Worm (Caenorhabditis elegans): ENCODE results near the gene lin-38.

lin-38 gene

DNA sequence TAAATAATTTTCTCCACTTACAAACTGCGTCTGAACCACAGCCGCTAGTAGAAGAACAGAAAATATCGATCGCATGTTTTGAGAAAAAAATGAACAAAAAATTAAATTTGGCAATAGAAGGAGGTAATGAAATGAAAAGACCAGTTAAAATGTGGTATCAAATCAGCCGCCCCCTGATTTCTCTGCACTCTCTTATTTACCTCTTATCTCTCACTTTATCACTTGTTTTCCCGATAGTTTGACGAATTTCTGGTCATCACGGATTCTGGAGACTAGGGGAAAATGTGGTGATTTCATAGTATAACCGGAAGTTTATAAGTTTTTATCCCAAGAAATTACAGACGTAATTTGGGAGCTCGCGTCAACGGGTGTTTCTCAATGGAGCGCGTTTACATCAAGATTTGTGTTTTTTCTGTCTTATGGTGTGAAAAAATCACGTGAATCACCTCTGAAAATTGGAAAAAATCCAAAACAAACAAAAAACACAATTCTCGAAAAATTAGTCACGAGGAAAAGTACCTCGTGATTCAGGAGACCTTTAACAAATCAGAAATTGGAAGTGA lies 18.0 kb downstream of the lin-38 start, which contains the start of gene clec-146:
TSS of gene clec-146 (minus strand) at position 116 of the 563 bp plus-strand sequence.
- TF ChIP-seq blmp-1 (tag; optimal IDR thresholded peaks at IDR 0.05): peak; percentile 9
- peak; percentile 68 for TF ChIP-seq nhr-85 (tag)
- TF ChIP-seq elt-3 (tag; optimal IDR thresholded peaks at IDR 0.05): peak in 1 of 6 experiments; percentile 55
- peak in 1 of 2 experiments; percentile 25 for TF ChIP-seq lsy-2 (tag; optimal IDR thresholded peaks at IDR 0.05)
- TF ChIP-seq efl-1 (optimal IDR thresholded peaks at IDR 0.05): no peak
- TF ChIP-seq efl-1 (GFP tag; optimal IDR thresholded peaks at IDR 0.05 in 1 of 2): peak in 1 of 2 experiments; percentile 92
- no peak for TF ChIP-seq irx-1 (tag; optimal IDR thresholded peaks at IDR 0.05)
- TF ChIP-seq Y116A8C.19 (tag; optimal IDR thresholded peaks at IDR 0.05; ENCODE audit: borderline replicate concordance): no peak
- no peak for TF ChIP-seq nhr-237 (tag; optimal IDR thresholded peaks at IDR 0.05)
- no peak for TF ChIP-seq efl-3 (GFP tag; optimal IDR thresholded peaks at IDR 0.05)
- TF ChIP-seq snu-23 (GFP tag; optimal IDR thresholded peaks at IDR 0.05): no peak
- TF ChIP-seq vab-15 (tag; optimal IDR thresholded peaks at IDR 0.05): no peak
- no peak for TF ChIP-seq alr-1 (tag; optimal IDR thresholded peaks at IDR 0.05; ENCODE audit: borderline replicate concordance)
- TF ChIP-seq nhr-19 (GFP tag; conservative IDR thresholded peaks at IDR 0.05): 0 out of 2 replicates have a peak, but pooled peaks have one; percentile 17
- no peak for TF ChIP-seq nhr-28 (tag; optimal IDR thresholded peaks at IDR 0.05)
- no peak for TF ChIP-seq mep-1 (tag; optimal IDR thresholded peaks at IDR 0.05)
- TF ChIP-seq ceh-63 (GFP tag; optimal IDR thresholded peaks at IDR 0.05): no peak

DNA sequence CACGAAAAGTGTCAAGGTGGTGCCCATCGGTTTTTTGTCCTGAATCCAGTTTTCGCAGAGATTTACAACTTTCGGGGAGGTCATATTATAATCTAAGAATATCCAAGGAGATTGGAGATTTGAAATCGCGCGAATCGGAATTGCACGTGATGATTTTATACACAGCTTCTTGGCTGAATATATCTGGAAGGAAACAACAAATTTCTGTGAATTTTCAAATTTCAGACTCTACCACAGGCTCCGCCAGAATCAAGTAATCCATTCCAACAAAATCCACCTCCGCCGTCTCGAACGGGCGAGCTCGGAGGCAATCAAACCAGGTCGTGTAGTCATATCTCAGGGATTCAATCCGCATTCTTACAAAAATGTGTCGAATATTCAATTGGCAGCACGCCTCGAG lies 19.6 kb downstream of the lin-38 start:
- TF ChIP-seq lin-13 (GFP tag; optimal IDR thresholded peaks at IDR 0.05) (no peak), sup-37 (GFP tag; optimal IDR thresholded peaks at IDR 0.05) (no peak), sptf-1 (tag; optimal IDR thresholded peaks at IDR 0.05) (no peak), ceh-88 (GFP tag; IDR thresholded peaks at IDR 0.05) (no peak)

DNA sequence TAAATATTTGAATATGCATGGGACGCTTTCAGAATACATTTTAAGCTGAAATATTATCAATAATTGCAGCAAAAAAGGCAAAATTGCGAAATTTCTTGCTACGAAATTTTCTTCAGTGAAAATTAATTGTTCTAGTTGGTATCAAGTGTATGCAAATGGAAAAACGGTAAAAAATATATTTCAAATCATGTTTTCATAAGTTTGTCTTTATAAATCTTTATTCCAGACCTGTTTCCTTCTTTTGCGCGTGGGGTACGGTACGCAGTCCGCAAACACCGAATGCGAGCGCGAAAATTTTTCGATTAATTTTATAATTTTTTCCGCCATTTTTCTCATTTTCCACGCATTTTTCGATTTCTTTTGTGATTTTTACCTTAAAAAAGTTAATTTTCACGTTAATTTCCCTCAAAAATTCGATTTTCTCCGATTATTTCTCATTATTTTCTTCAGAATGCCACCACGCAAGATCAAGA lies 20.8 kb downstream of the lin-38 start, which contains the start of the genes fbxc-23 and csc-1:
TSS of gene fbxc-23 (minus strand) at position 51 of the 473 bp plus-strand sequence.
TSS of gene csc-1 (plus strand) at position 451 of the 473 bp plus-strand sequence.
- peak; percentile 61 for TF ChIP-seq nhr-71 (tag; optimal IDR thresholded peaks at IDR 0.05)
- no peak for TF ChIP-seq unc-98 (GFP tag; IDR thresholded peaks at IDR 0.05)
- TF ChIP-seq nhr-90 (tag; optimal IDR thresholded peaks at IDR 0.05; ENCODE audit: poor library complexity): no peak
- TF ChIP-seq lin-35 (GFP tag; optimal IDR thresholded peaks at IDR 0.05): peak; percentile 89 to 95
- TF ChIP-seq grh-1 (GFP tag; IDR thresholded peaks at IDR 0.05): peak; percentile 48; the same call in 1 of the 2 replicates
- TF ChIP-seq alr-1 (tag; optimal IDR thresholded peaks at IDR 0.05; ENCODE audit: borderline replicate concordance): no peak
- peak; percentile 33 for TF ChIP-seq dsc-1 (tag; optimal IDR thresholded peaks at IDR 0.05)
- TF ChIP-seq mep-1 (tag; optimal IDR thresholded peaks at IDR 0.05): peak; percentile 75
- TF ChIP-seq nhr-47 (tag; optimal IDR thresholded peaks at IDR 0.05): peak; percentile 51
- peak; percentile 76 for TF ChIP-seq blmp-1 (tag; optimal IDR thresholded peaks at IDR 0.05)
- TF ChIP-seq nhr-19 (GFP tag; conservative IDR thresholded peaks at IDR 0.05): peak; percentile 48
- TF ChIP-seq zag-1 (tag; optimal IDR thresholded peaks at IDR 0.05): no peak
- peak; percentile 45 for TF ChIP-seq tbx-2 (tag; optimal IDR thresholded peaks at IDR 0.05)
- TF ChIP-seq xbp-1 (tag; optimal IDR thresholded peaks at IDR 0.05): peak; percentile 39
- TF ChIP-seq ceh-63 (GFP tag; optimal IDR thresholded peaks at IDR 0.05): no peak
- TF ChIP-seq snpc-4 (tag; optimal IDR thresholded peaks at IDR 0.05): peak; percentile 60
- peak; percentile 34 for TF ChIP-seq nhr-85 (tag)
- no peak; the same call in 1 of the 2 replicates for TF ChIP-seq isw-1 (GFP tag; IDR thresholded peaks at IDR 0.05)
- TF ChIP-seq nhr-20 (tag; optimal IDR thresholded peaks at IDR 0.05): peak; percentile 60
- peak; percentile 20 for TF ChIP-seq fkh-4 (tag; optimal IDR thresholded peaks at IDR 0.05; ENCODE audit: borderline replicate concordance)
- peak; percentile 48 for TF ChIP-seq swsn-7 (tag; optimal IDR thresholded peaks at IDR 0.05)
- peak; percentile 20 to 42 (median 28) for TF ChIP-seq ceh-82 (tag; optimal IDR thresholded peaks at IDR 0.05)
- TF ChIP-seq ztf-4 (tag; optimal IDR thresholded peaks at IDR 0.05): no peak
- peak; percentile 36 for TF ChIP-seq rnt-1 (tag; optimal IDR thresholded peaks at IDR 0.05)
- TF ChIP-seq fkh-8 (tag; optimal IDR thresholded peaks at IDR 0.05): peak; percentile 25
- TF ChIP-seq efl-1 (optimal IDR thresholded peaks at IDR 0.05): peak; percentile 93 to 96
- peak; percentile 95 to 99 for TF ChIP-seq efl-1 (GFP tag; optimal IDR thresholded peaks at IDR 0.05 in 1 of 2)
- peak; percentile 21 for TF ChIP-seq nhr-77 (tag; optimal IDR thresholded peaks at IDR 0.05)
- TF ChIP-seq dpl-1 (GFP tag; optimal IDR thresholded peaks at IDR 0.05): peak; percentile 91 to 96 (median 93)
- TF ChIP-seq snu-23 (GFP tag; optimal IDR thresholded peaks at IDR 0.05): peak; percentile 73
- peak in 1 of 6 experiments; percentile 67 for TF ChIP-seq elt-3 (tag; optimal IDR thresholded peaks at IDR 0.05)
- peak; percentile 43 for TF ChIP-seq lin-14 (GFP tag; optimal IDR thresholded peaks at IDR 0.05)
- TF ChIP-seq F16B12.6 (tag; optimal IDR thresholded peaks at IDR 0.05): peak; percentile 92
- peak; percentile 97 to 99 for TF ChIP-seq lsy-2 (tag; optimal IDR thresholded peaks at IDR 0.05)
- no peak for TF ChIP-seq zip-4 (GFP tag; optimal IDR thresholded peaks at IDR 0.05)
- TF ChIP-seq mdl-1 (tag; optimal IDR thresholded peaks at IDR 0.05): peak in 1 of 2 experiments; percentile 41
- TF ChIP-seq irx-1 (tag; optimal IDR thresholded peaks at IDR 0.05): peak; percentile 53
